Fruit fly (Drosophila melanogaster): ENCODE data around the gene Sr-CIV.

Gene Sr-CIV

dm6 chr2L:3538564-3539411 is 14.9 kb upstream of the Sr-CIV start, which contains the start of gene drm (continued):
- TF ChIP-seq toy (GFP tag; IDR thresholded peaks at IDR 0.05) = no peak
- TF ChIP-seq ac (GFP tag; optimal IDR thresholded peaks at IDR 0.05) = no peak
- TF ChIP-seq CG7839 (tag; optimal IDR thresholded peaks at IDR 0.05) = no peak
- no peak for TF ChIP-seq sens-2 (GFP tag; IDR thresholded peaks at IDR 0.05)
- 0 out of 3 replicates have a peak, but pooled peaks have one; percentile 37 for TF ChIP-seq CG16813 (GFP tag; IDR thresholded peaks at IDR 0.05; ENCODE audit: partially characterized antibody)
- no peak for TF ChIP-seq salm (tag; optimal IDR thresholded peaks at IDR 0.05)
- peak; percentile 95 for TF ChIP-seq CG1832 (GFP tag; optimal IDR thresholded peaks at IDR 0.05)
- TF ChIP-seq CTCF (GFP tag; optimal IDR thresholded peaks at IDR 0.05) = no peak
- TF ChIP-seq CG14710 (tag; optimal IDR thresholded peaks at IDR 0.05) = no peak
- TF ChIP-seq CG31365 (tag; optimal IDR thresholded peaks at IDR 0.05) = no peak
- no peak for TF ChIP-seq CG4328 (GFP tag; optimal IDR thresholded peaks at IDR 0.05)
- TF ChIP-seq CG10565 (GFP tag; optimal IDR thresholded peaks at IDR 0.05) = no peak
- TF ChIP-seq Hmr (GFP tag; optimal IDR thresholded peaks at IDR 0.05) = no peak
- TF ChIP-seq eyg (GFP tag; optimal IDR thresholded peaks at IDR 0.05) = no peak
- peak; percentile 6 for TF ChIP-seq hkb (optimal IDR thresholded peaks at IDR 0.05)
- no peak for TF ChIP-seq hkb (GFP tag; IDR thresholded peaks at IDR 0.05)
- TF ChIP-seq Gug (GFP tag; IDR thresholded peaks at IDR 0.05) = no peak
- peak; percentile 24 for TF ChIP-seq yki (optimal IDR thresholded peaks at IDR 0.05)
- no peak for TF ChIP-seq Hsf (GFP tag; optimal IDR thresholded peaks at IDR 0.05)
- no peak for TF ChIP-seq nau (GFP tag; optimal IDR thresholded peaks at IDR 0.05)
- TF ChIP-seq Neu2 (GFP tag; optimal IDR thresholded peaks at IDR 0.05; ENCODE audit: borderline replicate concordance) = no peak
- TF ChIP-seq Ada2b (GFP tag; IDR thresholded peaks at IDR 0.05) = no peak
- no peak for TF ChIP-seq CG17361 (GFP tag; IDR thresholded peaks at IDR 0.05)
- TF ChIP-seq CG4617 (GFP tag; optimal IDR thresholded peaks at IDR 0.05; ENCODE audit: borderline replicate concordance) = no peak
- no peak for TF ChIP-seq tup (GFP tag; optimal IDR thresholded peaks at IDR 0.05)
- no peak for TF ChIP-seq CG1603 (tag; optimal IDR thresholded peaks at IDR 0.05)
- TF ChIP-seq dati (GFP tag; IDR thresholded peaks at IDR 0.05) = no peak
- TF ChIP-seq Hr51 (GFP tag; optimal IDR thresholded peaks at IDR 0.05) = no peak
- TF ChIP-seq CG12104 (GFP tag; optimal IDR thresholded peaks at IDR 0.05) = no peak
- TF ChIP-seq CG12155 (GFP tag; optimal IDR thresholded peaks at IDR 0.05) = no peak
- no peak for TF ChIP-seq CG7786 (GFP tag; optimal IDR thresholded peaks at IDR 0.05)
- peak; percentile 36 for TF ChIP-seq jing (GFP tag; optimal IDR thresholded peaks at IDR 0.05)
- no peak for TF ChIP-seq exex (tag; optimal IDR thresholded peaks at IDR 0.05)
- no peak for TF ChIP-seq tio (GFP tag; optimal IDR thresholded peaks at IDR 0.05)
- TF ChIP-seq Usf (GFP tag; optimal IDR thresholded peaks at IDR 0.05) = no peak
- no peak for TF ChIP-seq CG2678 (tag; optimal IDR thresholded peaks at IDR 0.05)
- TF ChIP-seq pros (GFP tag; optimal IDR thresholded peaks at IDR 0.05) = no peak
- TF ChIP-seq crp (GFP tag; optimal IDR thresholded peaks at IDR 0.05) = no peak
- no peak for TF ChIP-seq unc-4 (GFP tag; IDR thresholded peaks at IDR 0.05; ENCODE audit: partially characterized antibody)
- no peak for TF ChIP-seq CG3995 (GFP tag; optimal IDR thresholded peaks at IDR 0.05)
- no peak for TF ChIP-seq gro (GFP tag; optimal IDR thresholded peaks at IDR 0.05)
- no peak for TF ChIP-seq vfl (GFP tag; optimal IDR thresholded peaks at IDR 0.05)
- peak; percentile 89 for TF ChIP-seq bowl (GFP tag; IDR thresholded peaks at IDR 0.05)
- TF ChIP-seq lilli (GFP tag; optimal IDR thresholded peaks at IDR 0.05) = no peak
- TF ChIP-seq emc (GFP tag; optimal IDR thresholded peaks at IDR 0.05) = no peak
- no peak for TF ChIP-seq ewg (GFP tag; optimal IDR thresholded peaks at IDR 0.05)
- peak; percentile 12; the same call in 1 of the 2 replicates for TF ChIP-seq CG4360 (GFP tag; IDR thresholded peaks at IDR 0.05)
- TF ChIP-seq bsh (GFP tag; optimal IDR thresholded peaks at IDR 0.05) = no peak
- TF ChIP-seq sob (GFP tag; IDR thresholded peaks at IDR 0.05) = peak; percentile 95
- no peak for TF ChIP-seq CG11504 (tag; optimal IDR thresholded peaks at IDR 0.05)

Measured in whole organism, embryonic.